Fruit fly (Drosophila melanogaster) whole organism, adult: ENCODE results near the gene CG6937.

ENCODE experiments used
- CG11617 ChIP-seq: fragments of 200-800 bp; sonication (Bioruptor generic); optimal IDR thresholded peaks from 2 replicates; lab custom pipeline; 2017; ENCODE audit warnings: mild to moderate bottlenecking, missing biosample characterization, missing genetic modification reagents, missing genetic modification characterization
- CG33017 ChIP-seq: fragments of 200-800 bp; sonication (Bioruptor generic); optimal IDR thresholded peaks from 2 replicates; lab custom pipeline; 2018; ENCODE audit warnings: missing biosample characterization, mild to moderate bottlenecking, missing genetic modification characterization, moderate library complexity
- Crg-1 ChIP-seq: fragments of 200-800 bp; sonication (Bioruptor generic); optimal IDR thresholded peaks from 2 replicates; lab custom pipeline; 2016; ENCODE audit warnings: missing biosample characterization, missing genetic modification characterization
- Hr96 ChIP-seq: fragments of 200-800 bp; sonication (Bioruptor generic); optimal IDR thresholded peaks from 2 replicates; lab custom pipeline; 2016; ENCODE audit warnings: missing biosample characterization, missing genetic modification characterization
- cic ChIP-seq: fragments of 200-800 bp; sonication (Bioruptor generic); optimal IDR thresholded peaks from 2 replicates; lab custom pipeline; 2017; ENCODE audit warnings: missing biosample characterization, mild to moderate bottlenecking, missing genetic modification characterization, moderate library complexity
- pad ChIP-seq: fragments of 200-800 bp; sonication (Bioruptor generic); optimal IDR thresholded peaks from 3 replicates; lab custom pipeline; 2017; ENCODE audit warnings: missing biosample characterization, missing genetic modification characterization, mild to moderate bottlenecking, moderate library complexity, missing genetic modification reagents

dm6 chr3R:22584582-22584981 lies at the start of gene CG6937, which contains the start of gene CG33107:
- TF ChIP-seq CG33017 (tag; lab: Kevin White, UChicago) (no peak), cic (GFP tag; lab: Kevin White, UChicago) (no peak), Hr96 (no peak), pad (no peak), Crg-1 (GFP tag; lab: Kevin White, UChicago) (no peak), CG11617 (GFP tag; lab: Kevin White, UChicago) (no peak)
